Worm (Caenorhabditis elegans): Measurements from ENCODE around the gene C53A3.4.
A peak's percentile ranks its signal among the peaks of the same experiment; 100 is the strongest.

Gene C53A3.4

DNA sequence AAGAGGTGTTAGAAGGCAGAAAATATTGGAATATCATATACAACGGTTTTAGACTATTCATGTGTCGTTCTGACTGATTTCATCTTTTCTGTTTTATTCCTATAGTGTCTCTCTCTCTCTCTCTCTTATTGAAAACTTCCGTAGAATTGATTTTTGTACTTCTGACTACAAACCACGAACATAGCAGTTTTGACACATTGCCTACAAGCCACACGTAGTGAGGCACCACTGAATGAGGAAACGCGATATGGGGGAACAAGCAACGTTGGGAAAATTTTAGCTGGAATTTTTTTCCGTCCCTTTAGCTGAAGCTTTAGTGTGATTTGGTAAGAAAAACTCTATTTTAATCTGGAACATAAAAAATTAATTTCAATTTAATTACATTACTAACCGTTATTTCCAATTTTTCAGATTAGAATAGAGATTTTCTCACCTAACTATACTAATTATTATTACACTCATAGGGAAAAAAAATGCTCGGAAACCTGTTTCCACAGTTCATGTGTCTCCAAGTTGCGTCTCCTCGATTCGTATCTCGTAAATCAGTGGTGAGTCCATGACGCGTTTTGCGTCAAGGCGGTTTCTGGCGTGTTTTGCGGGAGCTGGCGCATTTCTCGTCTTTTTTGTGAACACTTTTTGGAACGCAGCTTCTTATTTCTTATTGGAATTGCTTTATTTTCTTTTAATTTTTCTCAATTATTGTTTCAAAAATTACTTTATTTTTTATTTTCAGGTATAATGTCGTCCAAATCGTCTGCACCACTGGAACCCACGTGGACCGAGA is 32.0 kb upstream of the C53A3.4 start, which contains the start of the genes nhr-142 and F44E7.9:
TSS of gene nhr-142 (minus strand) at position 57 of the 784 bp plus-strand sequence.
TSS of gene F44E7.9 (plus strand) at position 734 of the 784 bp plus-strand sequence.
- TF ChIP-seq fax-1 (tag; optimal IDR thresholded peaks at IDR 0.05) (peak; percentile 73), ceh-2 (tag; optimal IDR thresholded peaks at IDR 0.05) (peak; percentile 78), T23F11.4 (GFP tag; optimal IDR thresholded peaks at IDR 0.05) (peak; percentile 26), pha-4 (tag; optimal IDR thresholded peaks at IDR 0.05) (no peak), ama-1 (optimal IDR thresholded peaks at IDR 0.05) (no peak), elt-2 (tag; optimal IDR thresholded peaks at IDR 0.05) (peak; percentile 79), K02D7.2 (tag; optimal IDR thresholded peaks at IDR 0.05) (peak; percentile 28), hlh-15 (tag; optimal IDR thresholded peaks at IDR 0.05) (peak; percentile 49), madf-2 (tag; optimal IDR thresholded peaks at IDR 0.05) (peak; percentile 39), dmd-4 (tag; optimal IDR thresholded peaks at IDR 0.05; ENCODE audit: borderline replicate concordance) (peak; percentile 47), unc-42 (tag; optimal IDR thresholded peaks at IDR 0.05) (peak; percentile 66), nfya-1 (tag; optimal IDR thresholded peaks at IDR 0.05) (peak; percentile 58), nhr-11 (tag; optimal IDR thresholded peaks at IDR 0.05) (no peak), eyg-1 (tag; optimal IDR thresholded peaks at IDR 0.05) (no peak), syd-9 (tag; optimal IDR thresholded peaks at IDR 0.05) (peak; percentile 66), pat-9 (tag; optimal IDR thresholded peaks at IDR 0.05) (peak; percentile 32), ceh-14 (tag; optimal IDR thresholded peaks at IDR 0.05) (peak; percentile 74), odd-2 (tag; optimal IDR thresholded peaks at IDR 0.05) (no peak), tbx-7 (tag; optimal IDR thresholded peaks at IDR 0.05) (peak; percentile 63), nhr-232 (tag; optimal IDR thresholded peaks at IDR 0.05) (peak; percentile 10), elt-4 (tag; optimal IDR thresholded peaks at IDR 0.05) (no peak), ahr-1 (tag; optimal IDR thresholded peaks at IDR 0.05) (peak; percentile 15), hlh-6 (tag; optimal IDR thresholded peaks at IDR 0.05) (no peak), hlh-8 (tag; optimal IDR thresholded peaks at IDR 0.05) (peak; percentile 2), lin-11 (tag; optimal IDR thresholded peaks at IDR 0.05) (no peak), unc-86 (tag; optimal IDR thresholded peaks at IDR 0.05) (peak; percentile 37), ceh-48 (tag; optimal IDR thresholded peaks at IDR 0.05) (peak; percentile 8), ceh-19 (GFP tag; optimal IDR thresholded peaks at IDR 0.05) (peak; percentile 29), ceh-18 (tag; optimal IDR thresholded peaks at IDR 0.05) (peak; percentile 72), ztf-16 (tag; optimal IDR thresholded peaks at IDR 0.05) (peak; percentile 60), ceh-45 (GFP tag; IDR thresholded peaks at IDR 0.05) (peak; percentile 47; the same call in 1 of the 2 replicates), sox-4 (tag; optimal IDR thresholded peaks at IDR 0.05) (peak; percentile 36), dve-1 (tag; optimal IDR thresholded peaks at IDR 0.05) (peak; percentile 9), lim-6 (tag; optimal IDR thresholded peaks at IDR 0.05) (peak; percentile 50), che-1 (tag; optimal IDR thresholded peaks at IDR 0.05) (peak; percentile 22), ttx-3 (tag; optimal IDR thresholded peaks at IDR 0.05) (peak; percentile 21), pros-1 (tag; optimal IDR thresholded peaks at IDR 0.05) (no peak), C38D4.7 (GFP tag; optimal IDR thresholded peaks at IDR 0.05) (no peak), ceh-6 (GFP tag; optimal IDR thresholded peaks at IDR 0.05) (no peak), sdc-2 (tag; optimal IDR thresholded peaks at IDR 0.05) (peak; percentile 18), npax-4 (tag; optimal IDR thresholded peaks at IDR 0.05) (peak; percentile 12), ets-4 (tag; optimal IDR thresholded peaks at IDR 0.05) (peak; percentile 71), unc-3 (GFP tag; conservative IDR thresholded peaks at IDR 0.05) (no peak), unc-3 (tag; optimal IDR thresholded peaks at IDR 0.05) (peak; percentile 40), hlh-30 (tag; optimal IDR thresholded peaks at IDR 0.05; ENCODE audit: insufficient read depth) (no peak), Y22D7AL.16 (tag; optimal IDR thresholded peaks at IDR 0.05) (no peak), ceh-34 (tag; optimal IDR thresholded peaks at IDR 0.05) (peak; percentile 60), ceh-30 (tag; optimal IDR thresholded peaks at IDR 0.05) (peak; percentile 0), unc-55 (GFP tag; optimal IDR thresholded peaks at IDR 0.05) (no peak), ref-2 (tag; optimal IDR thresholded peaks at IDR 0.05) (peak; percentile 70), pqm-1 (tag; optimal IDR thresholded peaks at IDR 0.05) (peak; percentile 23), F13H6.1 (tag; optimal IDR thresholded peaks at IDR 0.05) (peak; percentile 64)

All from whole organism, late embryonic.